Worm (Caenorhabditis elegans) whole organism, late embryonic: ENCODE results near the gene C25H3.14.

Experiments
- F13H6.1 ChIP-seq: sonication (generic microtip); optimal IDR thresholded peaks from 2 replicates; lab custom pipeline; 2016; ENCODE audit warnings: missing genetic modification characterization, missing compliant biosample characterization
- K02D7.2 ChIP-seq: sonication (generic microtip); optimal IDR thresholded peaks from 2 replicates; lab custom pipeline; 2017; ENCODE audit warnings: mild to moderate bottlenecking, missing genetic modification characterization, missing compliant biosample characterization
- T23F11.4 ChIP-seq: fragments of 200-800 bp; sonication (Bioruptor generic); optimal IDR thresholded peaks from 2 replicates; lab custom pipeline; 2018; ENCODE audit warnings: mild to moderate bottlenecking, missing genetic modification characterization, missing compliant biosample characterization
- Y22D7AL.16 ChIP-seq: sonication (generic microtip); optimal IDR thresholded peaks from 2 replicates; lab custom pipeline; 2016; ENCODE audit warnings: missing genetic modification characterization, missing compliant biosample characterization
- ceh-2 ChIP-seq: sonication (generic microtip); optimal IDR thresholded peaks from 2 replicates; lab custom pipeline; 2016; ENCODE audit warnings: missing genotype, missing genetic modification characterization, missing compliant biosample characterization
- ceh-24 ChIP-seq: sonication (generic microtip); optimal IDR thresholded peaks from 2 replicates; lab custom pipeline; 2016; ENCODE audit warnings: mild to moderate bottlenecking, missing genetic modification characterization, missing compliant biosample characterization
- ceh-30 ChIP-seq: fragments of 150-350 bp; optimal IDR thresholded peaks from 2 replicates; lab custom pipeline; 2014; ENCODE audit warnings: missing biosample characterization, missing genetic modification characterization
- ceh-31 ChIP-seq: sonication (generic microtip); optimal IDR thresholded peaks from 2 replicates; lab custom pipeline; 2016; ENCODE audit warnings: missing genetic modification characterization, missing compliant biosample characterization
- ceh-34 ChIP-seq: sonication (generic microtip); optimal IDR thresholded peaks from 2 replicates; lab custom pipeline; 2016; ENCODE audit warnings: mild to moderate bottlenecking, missing genetic modification characterization, missing compliant biosample characterization
- ceh-9 ChIP-seq: sonication (generic microtip); optimal IDR thresholded peaks from 2 replicates; lab custom pipeline; 2016; ENCODE audit warnings: mild to moderate bottlenecking, missing genetic modification characterization, inconsistent platforms, missing compliant biosample characterization
- che-1 ChIP-seq: sonication (generic microtip); optimal IDR thresholded peaks from 2 replicates; lab custom pipeline; 2016; ENCODE audit warnings: mild to moderate bottlenecking, missing genetic modification characterization, missing compliant biosample characterization
- dmd-4 ChIP-seq: sonication (generic microtip); optimal IDR thresholded peaks from 2 replicates; lab custom pipeline; 2016; ENCODE audit warnings: borderline replicate concordance, missing genetic modification characterization, missing compliant biosample characterization
- dve-1 ChIP-seq: sonication (generic microtip); optimal IDR thresholded peaks from 2 replicates; lab custom pipeline; 2017; ENCODE audit warnings: antibody characterized with exemption, mild to moderate bottlenecking, missing genetic modification characterization, missing compliant biosample characterization
- elt-2 ChIP-seq: sonication (generic microtip); optimal IDR thresholded peaks from 2 replicates; lab custom pipeline; 2016; ENCODE audit warnings: missing genetic modification reagents, missing genetic modification characterization, missing compliant biosample characterization
- elt-4 ChIP-seq: sonication (generic microtip); optimal IDR thresholded peaks from 2 replicates; lab custom pipeline; 2016; ENCODE audit warnings: missing genetic modification characterization, missing compliant biosample characterization
- ets-4 ChIP-seq: sonication (generic microtip); optimal IDR thresholded peaks from 2 replicates; lab custom pipeline; 2016; ENCODE audit warnings: missing genetic modification characterization, missing compliant biosample characterization
- eyg-1 ChIP-seq: sonication (generic microtip); optimal IDR thresholded peaks from 2 replicates; lab custom pipeline; 2016; ENCODE audit warnings: missing genotype, missing genetic modification characterization, missing compliant biosample characterization
- fax-1 ChIP-seq: sonication (generic microtip); optimal IDR thresholded peaks from 2 replicates; lab custom pipeline; 2016; ENCODE audit warnings: missing genotype, missing genetic modification characterization, missing compliant biosample characterization
- fkh-10 ChIP-seq: fragments of 150-350 bp; optimal IDR thresholded peaks from 2 replicates; lab custom pipeline; 2014; ENCODE audit warnings: missing biosample characterization, missing genetic modification reagents, missing genetic modification characterization
- fkh-6 ChIP-seq: sonication (generic microtip); optimal IDR thresholded peaks from 2 replicates; lab custom pipeline; 2016; ENCODE audit warnings: missing genetic modification characterization, missing compliant biosample characterization
- gmeb-2 ChIP-seq: sonication (generic microtip); optimal IDR thresholded peaks from 2 replicates; lab custom pipeline; 2016; ENCODE audit warnings: missing genetic modification characterization, inconsistent platforms, missing compliant biosample characterization
- hlh-13 ChIP-seq: fragments of 200-800 bp; sonication (Bioruptor generic); optimal IDR thresholded peaks from 2 replicates; lab custom pipeline; 2018; ENCODE audit warnings: mild to moderate bottlenecking, missing genetic modification characterization, missing compliant biosample characterization
- hlh-15 ChIP-seq: sonication (generic microtip); optimal IDR thresholded peaks from 2 replicates; lab custom pipeline; 2016; ENCODE audit warnings: missing genetic modification characterization, missing compliant biosample characterization
- lim-6 ChIP-seq: sonication (generic microtip); optimal IDR thresholded peaks from 2 replicates; lab custom pipeline; 2016; ENCODE audit warnings: missing genetic modification characterization, missing compliant biosample characterization
- mec-3 ChIP-seq: sonication (generic microtip); optimal IDR thresholded peaks from 2 replicates; lab custom pipeline; 2016; ENCODE audit warnings: borderline replicate concordance, missing genetic modification characterization, missing compliant biosample characterization
- nfya-1 ChIP-seq: sonication (generic microtip); optimal IDR thresholded peaks from 2 replicates; lab custom pipeline; 2017; ENCODE audit warnings: missing genetic modification characterization, mild to moderate bottlenecking, missing compliant biosample characterization, antibody characterized with exemption, moderate library complexity
- nhr-11 ChIP-seq: fragments of 150-350 bp; optimal IDR thresholded peaks from 2 replicates; lab custom pipeline; 2014; ENCODE audit warnings: missing biosample characterization, missing genetic modification characterization
- npax-4 ChIP-seq: sonication (generic microtip); optimal IDR thresholded peaks from 2 replicates; lab custom pipeline; 2016; ENCODE audit warnings: missing genetic modification characterization, missing compliant biosample characterization
- pag-3 ChIP-seq: sonication (generic microtip); optimal IDR thresholded peaks from 2 replicates; lab custom pipeline; 2016; ENCODE audit warnings: missing compliant biosample characterization, missing genetic modification characterization, borderline replicate concordance
- pat-9 ChIP-seq: fragments of 200-800 bp; sonication (Bioruptor generic); optimal IDR thresholded peaks from 2 replicates; lab custom pipeline; 2018; ENCODE audit warnings: mild to moderate bottlenecking, missing genetic modification characterization, moderate library complexity, missing compliant biosample characterization
- pha-2 ChIP-seq: sonication (generic microtip); optimal IDR thresholded peaks from 2 replicates; lab custom pipeline; 2017; ENCODE audit warnings: mild to moderate bottlenecking, missing genetic modification characterization, missing compliant biosample characterization
- pqm-1 ChIP-seq: sonication (generic microtip); optimal IDR thresholded peaks from 2 replicates; lab custom pipeline; 2016; ENCODE audit warnings: missing genetic modification characterization, missing compliant biosample characterization
- pros-1 ChIP-seq: fragments of 150-350 bp; optimal IDR thresholded peaks from 2 replicates; lab custom pipeline; 2014; ENCODE audit warnings: missing biosample characterization, missing genetic modification reagents, missing genetic modification characterization
- syd-9 ChIP-seq: sonication (generic microtip); optimal IDR thresholded peaks from 2 replicates; lab custom pipeline; 2016; ENCODE audit warnings: mild to moderate bottlenecking, missing genetic modification characterization, moderate library complexity, missing compliant biosample characterization
- tbx-7 ChIP-seq: sonication (generic microtip); optimal IDR thresholded peaks from 2 replicates; lab custom pipeline; 2016; ENCODE audit warnings: missing genotype, missing genetic modification characterization, missing compliant biosample characterization
- ttx-3 ChIP-seq: sonication (generic microtip); optimal IDR thresholded peaks from 2 replicates; lab custom pipeline; 2016; ENCODE audit warnings: missing genetic modification reagents, missing genetic modification characterization, missing compliant biosample characterization
- unc-55 ChIP-seq: sonication (generic microtip); optimal IDR thresholded peaks from 2 replicates; lab custom pipeline; 2017; ENCODE audit warnings: missing biosample characterization, missing genetic modification reagents, missing genetic modification characterization
- unc-86 ChIP-seq: sonication (generic microtip); optimal IDR thresholded peaks from 2 replicates; lab custom pipeline; 2016; ENCODE audit warnings: missing genetic modification characterization, missing compliant biosample characterization

Gene C25H3.14

DNA sequence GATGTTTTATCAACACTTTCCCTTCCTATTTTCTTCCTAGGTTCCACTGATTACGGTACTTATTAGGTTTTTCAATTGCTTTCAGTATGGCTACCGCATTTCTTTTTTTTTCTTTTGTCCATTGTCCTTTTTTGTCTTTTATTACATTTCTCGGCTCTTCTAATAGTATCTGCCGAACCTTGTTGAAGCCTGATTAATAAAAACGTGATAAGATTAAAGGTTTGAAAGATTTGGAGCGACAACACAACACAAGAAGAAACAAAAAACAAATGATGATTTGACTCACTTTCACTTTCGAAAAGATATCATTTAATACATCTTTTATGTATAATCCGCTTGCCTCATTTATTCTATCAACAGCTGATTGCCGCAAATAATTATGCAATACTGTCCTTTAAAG is 29.9 kb upstream of the C25H3.14 start, which contains the start of gene C25H3.15:
Gene C25H3.15, plus strand, starts transcription at position 301 of the 400 bp plus-strand sequence.
- TF ChIP-seq gmeb-2 (tag; lab: Kevin White, UChicago) (no peak), ceh-9 (tag; lab: Kevin White, UChicago) (no peak), nfya-1 (tag; lab: Kevin White, UChicago) (no peak)

DNA sequence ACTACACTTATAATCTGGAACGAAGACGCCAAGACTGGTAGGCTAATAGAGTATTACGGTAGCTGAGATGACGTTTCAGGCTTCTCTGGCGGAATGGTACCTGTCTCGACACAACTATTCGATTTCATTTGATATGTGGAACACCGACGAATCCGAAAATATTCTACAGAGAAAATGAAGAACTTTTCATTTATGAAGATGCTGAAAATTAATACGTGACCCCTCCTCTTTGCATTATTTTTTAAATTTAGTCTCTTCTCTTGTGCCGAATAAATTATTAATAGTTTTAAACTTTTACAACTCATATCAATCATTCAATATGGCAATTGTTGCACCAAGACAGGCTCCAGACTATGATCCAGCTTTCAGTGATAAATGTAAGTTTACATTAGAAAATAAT is 28.9 kb upstream of the C25H3.14 start, which contains the start of gene C25H3.16:
Gene C25H3.16, plus strand, starts transcription at position 301 of the 400 bp plus-strand sequence.
- no peak for TF ChIP-seq ceh-31 (tag; lab: Kevin White, UChicago)

DNA sequence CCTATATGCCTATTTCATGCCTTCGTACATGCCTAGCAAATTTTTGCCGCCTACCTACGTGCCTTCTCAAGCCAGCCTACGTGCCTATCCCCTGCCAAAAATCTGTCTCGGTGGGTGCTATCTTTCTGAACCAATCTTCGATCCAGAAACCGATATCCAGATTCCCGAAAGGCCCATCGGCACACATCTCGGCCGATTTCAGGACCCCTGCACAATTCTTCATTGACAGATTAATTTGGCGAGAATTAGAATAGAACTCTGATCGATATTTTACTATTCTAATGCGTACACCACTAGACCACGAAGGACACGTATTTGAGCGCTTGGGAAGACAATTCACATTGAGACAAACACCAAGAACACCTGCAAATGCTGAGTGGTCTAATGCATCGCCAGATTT is 27.4 kb upstream of the C25H3.14 start:
- TF ChIP-seq eyg-1 = no peak

DNA sequence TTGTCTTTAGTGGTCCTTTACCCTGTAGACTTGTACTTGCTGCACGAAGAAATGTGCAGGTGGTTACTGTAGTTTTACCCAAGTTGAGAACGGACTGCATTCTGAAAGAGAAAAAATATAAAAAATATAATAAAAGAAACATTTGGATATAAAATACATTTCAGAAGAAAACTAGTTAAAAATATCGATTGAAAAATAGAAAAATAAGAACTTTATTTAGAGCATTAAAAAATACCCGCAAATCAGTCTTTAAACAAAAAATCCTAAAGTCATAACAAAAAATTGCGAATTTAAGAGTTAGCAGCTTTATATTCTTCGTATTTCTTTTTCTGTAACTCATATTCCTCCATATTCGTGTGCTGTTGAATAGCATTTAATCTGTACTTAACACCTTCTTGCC is 26.1 kb upstream of the C25H3.14 start, which contains the start of gene C25H3.7:
Gene C25H3.7, minus strand, starts transcription at position 101 of the 400 bp plus-strand sequence.
- TF ChIP-seq che-1 (tag; lab: Kevin White, UChicago) = no peak
- no peak for TF ChIP-seq fax-1
- TF ChIP-seq dmd-4 = no peak
- TF ChIP-seq ets-4 (tag; lab: Kevin White, UChicago) = no peak
- no peak for TF ChIP-seq elt-4 (tag; lab: Kevin White, UChicago)
- TF ChIP-seq unc-55 (GFP tag; lab: Kevin White, UChicago) = no peak
- TF ChIP-seq pha-2 (tag; lab: Kevin White, UChicago) = no peak
- no peak for TF ChIP-seq Y22D7AL.16 (tag; lab: Kevin White, UChicago)
- no peak for TF ChIP-seq ceh-34
- no peak for TF ChIP-seq ceh-31 (tag; lab: Kevin White, UChicago)
- TF ChIP-seq, all 69 proteins: peak for 0

DNA sequence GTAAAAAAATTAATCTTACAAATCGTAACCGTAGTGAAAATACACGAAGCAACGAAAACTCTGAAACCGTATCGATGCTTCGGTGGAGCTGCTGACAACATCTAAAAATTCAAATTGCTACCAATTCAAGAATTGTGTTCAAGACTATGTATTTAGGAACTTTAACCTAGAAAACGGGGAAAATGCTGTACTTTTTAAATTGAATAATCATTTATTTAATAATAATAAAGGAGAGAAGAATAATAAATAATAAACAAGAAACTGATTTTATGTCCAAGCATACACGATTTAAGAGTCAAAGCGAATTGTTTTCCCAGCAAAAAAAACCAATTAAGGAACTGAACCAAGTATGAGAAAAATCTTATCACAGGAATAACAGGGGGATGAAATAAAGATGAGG is 25.3 kb upstream of the C25H3.14 start, which contains the start of gene C25H3.17:
Gene C25H3.17, minus strand, starts transcription at position 101 of the 400 bp plus-strand sequence.
- TF ChIP-seq gmeb-2 (tag; lab: Kevin White, UChicago) = no peak
- no peak for TF ChIP-seq ceh-2 (tag; lab: Kevin White, UChicago)
- no peak for TF ChIP-seq F13H6.1 (tag; lab: Kevin White, UChicago)
- TF ChIP-seq hlh-15 (tag; lab: Kevin White, UChicago) = no peak
- TF ChIP-seq fax-1 = no peak
- TF ChIP-seq nfya-1 (tag; lab: Kevin White, UChicago) = no peak
- TF ChIP-seq pros-1 = no peak
- no peak for TF ChIP-seq npax-4 (tag; lab: Kevin White, UChicago)
- TF ChIP-seq eyg-1 = no peak
- no peak for TF ChIP-seq hlh-13 (GFP tag; lab: Kevin White, UChicago)
- no peak for TF ChIP-seq pat-9 (tag; lab: Kevin White, UChicago)
- TF ChIP-seq ceh-24 (tag; lab: Kevin White, UChicago) = no peak
- no peak for TF ChIP-seq che-1 (tag; lab: Kevin White, UChicago)
- no peak for TF ChIP-seq lim-6
- TF ChIP-seq fkh-10 = no peak
- TF ChIP-seq K02D7.2 (tag; lab: Kevin White, UChicago) = no peak
- TF ChIP-seq pag-3 (tag; lab: Kevin White, UChicago) = no peak
- TF ChIP-seq, all 69 proteins: peak for 0

DNA sequence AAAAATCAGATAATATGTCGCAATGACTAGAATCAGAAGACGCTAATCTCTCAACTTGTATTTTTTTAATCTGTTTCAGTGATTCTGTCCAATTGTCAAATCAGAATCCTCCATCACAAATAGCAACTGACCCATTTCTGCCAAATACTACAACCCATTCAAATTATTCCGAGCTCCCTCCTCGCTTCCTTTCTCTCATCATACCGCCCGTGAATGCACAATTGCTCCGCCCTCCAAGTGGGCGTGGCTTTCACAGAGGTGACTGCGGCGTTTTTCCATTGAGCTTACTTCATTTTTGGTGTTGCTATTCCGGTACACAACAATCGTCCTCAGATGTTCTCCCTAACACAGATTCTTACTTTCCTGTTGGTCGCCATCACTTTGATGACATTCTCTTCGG is 14.2 kb upstream of the C25H3.14 start, which contains the start of gene flp-27:
Gene flp-27, plus strand, starts transcription at position 301 of the 400 bp plus-strand sequence.
- no peak for TF ChIP-seq ceh-30 (tag; lab: Kevin White, UChicago)
- no peak for TF ChIP-seq unc-86
- no peak for TF ChIP-seq nfya-1 (tag; lab: Kevin White, UChicago)
- TF ChIP-seq tbx-7 (tag; lab: Kevin White, UChicago) = no peak
- TF ChIP-seq pqm-1 (tag; lab: Kevin White, UChicago) = no peak
- no peak for TF ChIP-seq pat-9 (tag; lab: Kevin White, UChicago)
- no peak for TF ChIP-seq syd-9 (tag; lab: Kevin White, UChicago)
- TF ChIP-seq Y22D7AL.16 (tag; lab: Kevin White, UChicago) = no peak
- no peak for TF ChIP-seq nhr-11 (tag; lab: Kevin White, UChicago)
- TF ChIP-seq dve-1 (tag; lab: Kevin White, UChicago) = no peak
- no peak for TF ChIP-seq ttx-3 (tag; lab: Kevin White, UChicago)
- no peak for TF ChIP-seq elt-2 (tag; lab: Kevin White, UChicago)
- TF ChIP-seq che-1 (tag; lab: Kevin White, UChicago) = no peak
- TF ChIP-seq fkh-6 (tag; lab: Kevin White, UChicago) = no peak
- TF ChIP-seq mec-3 (tag; lab: Kevin White, UChicago) = no peak
- no peak for TF ChIP-seq gmeb-2 (tag; lab: Kevin White, UChicago)
- TF ChIP-seq T23F11.4 = no peak
- no peak for TF ChIP-seq pros-1
- TF ChIP-seq eyg-1 = no peak
- TF ChIP-seq ceh-24 (tag; lab: Kevin White, UChicago) = no peak
